Fruit fly (Drosophila melanogaster): ENCODE measurements around the gene Cip4.

Gene Cip4

DNA sequence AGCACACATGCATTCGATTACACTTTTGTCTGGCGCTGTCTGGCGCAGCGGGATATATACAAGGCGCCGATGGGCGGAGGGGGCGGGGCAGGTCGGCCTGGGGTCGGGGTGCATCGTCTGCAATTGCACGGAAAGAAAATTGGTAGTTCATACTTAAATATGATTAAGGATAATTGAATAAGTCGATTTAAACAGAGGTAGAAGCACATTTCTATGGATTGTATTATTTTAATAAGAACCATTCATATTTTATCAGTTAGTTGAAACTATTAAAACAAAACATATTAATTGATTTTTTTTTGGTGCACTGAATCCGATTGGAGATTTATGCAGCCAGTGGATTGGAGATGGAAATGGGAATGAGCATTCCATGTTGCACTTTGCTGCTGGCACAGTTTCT is 36.0 kb upstream of the Cip4 start:
- TF ChIP-seq CG17801 (GFP tag; optimal IDR thresholded peaks at IDR 0.05; ENCODE audit: partially characterized antibody) = no peak

DNA sequence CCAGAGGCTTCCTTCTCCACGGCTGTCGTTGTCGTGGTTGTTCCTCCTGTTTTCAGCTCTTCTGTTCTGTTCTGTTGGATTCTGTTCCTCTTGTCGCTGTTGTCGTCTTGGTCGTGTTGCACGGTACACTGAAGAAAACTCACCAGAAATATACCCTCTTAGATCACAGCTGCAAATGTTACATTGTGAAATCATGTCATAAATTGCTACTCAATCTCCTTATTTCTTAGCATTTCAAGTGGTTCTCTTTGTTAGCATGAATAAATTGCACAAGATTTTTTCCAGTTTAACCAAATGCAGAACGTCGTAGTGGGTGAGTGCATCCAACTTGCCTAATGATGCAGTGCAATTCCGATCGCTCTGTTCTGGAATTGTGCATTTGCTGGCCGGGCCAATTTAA is 34.0 kb upstream of the Cip4 start:
- TF ChIP-seq CG17801 (GFP tag; optimal IDR thresholded peaks at IDR 0.05; ENCODE audit: partially characterized antibody) = no peak

- no peak for TF ChIP-seq CG17801 (GFP tag; optimal IDR thresholded peaks at IDR 0.05; ENCODE audit: partially characterized antibody)
These were observed 33.2 kb upstream of the Cip4 start for dm6 chr3L:4397137-4397536.

- TF ChIP-seq CG17801 (GFP tag; optimal IDR thresholded peaks at IDR 0.05; ENCODE audit: partially characterized antibody) = no peak
These were observed 32.5 kb upstream of the Cip4 start for dm6 chr3L:4396372-4396771.

DNA sequence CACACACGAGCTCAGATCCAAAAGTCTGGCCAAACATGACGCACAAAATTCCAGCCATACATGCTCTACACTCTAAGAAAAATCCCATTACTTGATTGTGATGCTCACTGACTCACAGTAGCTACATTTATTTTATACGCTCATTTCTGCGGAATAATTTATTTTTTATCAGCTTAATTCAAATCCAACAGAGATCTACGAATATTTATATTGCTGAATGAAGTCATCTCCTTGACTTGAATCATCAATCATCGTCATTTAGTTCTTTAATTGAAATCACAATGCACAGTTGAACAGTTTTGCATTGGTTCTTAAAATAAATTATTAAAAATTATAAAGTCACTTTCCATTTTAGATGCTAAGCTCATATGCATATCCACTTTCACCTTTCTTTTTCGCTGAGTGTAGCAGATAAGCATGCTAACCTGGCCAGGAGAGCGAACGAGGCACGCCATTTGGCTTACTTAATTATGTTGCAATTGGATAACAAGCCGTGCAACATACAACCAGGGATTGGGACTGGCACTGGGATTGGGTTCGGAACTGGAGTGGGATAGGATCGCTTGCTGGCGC is 31.7 kb upstream of the Cip4 start:
- no peak for TF ChIP-seq CG17801 (GFP tag; optimal IDR thresholded peaks at IDR 0.05; ENCODE audit: partially characterized antibody)

DNA sequence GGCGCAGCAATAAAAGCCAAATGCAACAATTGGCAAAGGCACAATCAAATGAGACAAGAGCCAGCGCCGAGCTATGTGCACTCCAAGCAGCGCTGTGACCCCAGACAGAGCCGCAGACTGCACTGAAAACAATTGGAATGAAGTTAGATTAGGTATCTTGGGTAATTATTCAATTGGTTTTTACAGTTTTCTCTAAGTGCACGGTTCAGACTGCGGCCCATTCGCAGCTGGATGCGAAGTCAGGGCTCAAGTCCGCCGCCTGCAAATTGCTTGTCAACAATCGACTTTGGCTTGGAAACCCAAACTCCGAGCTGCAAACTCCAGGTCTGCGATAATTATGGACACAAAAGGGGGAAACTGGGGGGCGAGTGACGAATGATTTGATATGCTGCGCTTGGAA is 29.7 kb upstream of the Cip4 start:
- no peak for TF ChIP-seq CG17801 (GFP tag; optimal IDR thresholded peaks at IDR 0.05; ENCODE audit: partially characterized antibody)

DNA sequence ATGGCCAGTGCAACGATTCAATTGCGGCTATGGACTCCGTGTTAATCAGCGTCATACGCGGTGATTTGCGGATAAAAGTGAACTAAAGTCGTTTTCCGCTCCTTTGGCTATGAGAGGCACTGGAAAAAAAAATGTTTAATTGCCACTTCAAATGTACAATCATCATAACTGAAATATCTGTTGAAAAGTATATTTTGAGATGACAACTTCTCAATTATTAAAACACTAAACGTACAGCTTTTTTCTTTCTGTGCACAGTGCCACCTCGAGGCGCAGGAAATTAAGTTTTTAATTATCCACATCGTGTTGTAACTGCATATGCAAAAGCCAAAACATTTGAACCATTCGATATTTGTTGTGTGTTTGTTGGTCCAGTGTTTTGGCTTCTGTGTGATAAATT is 28.9 kb upstream of the Cip4 start:
- TF ChIP-seq CG17801 (GFP tag; optimal IDR thresholded peaks at IDR 0.05; ENCODE audit: partially characterized antibody) = no peak

DNA sequence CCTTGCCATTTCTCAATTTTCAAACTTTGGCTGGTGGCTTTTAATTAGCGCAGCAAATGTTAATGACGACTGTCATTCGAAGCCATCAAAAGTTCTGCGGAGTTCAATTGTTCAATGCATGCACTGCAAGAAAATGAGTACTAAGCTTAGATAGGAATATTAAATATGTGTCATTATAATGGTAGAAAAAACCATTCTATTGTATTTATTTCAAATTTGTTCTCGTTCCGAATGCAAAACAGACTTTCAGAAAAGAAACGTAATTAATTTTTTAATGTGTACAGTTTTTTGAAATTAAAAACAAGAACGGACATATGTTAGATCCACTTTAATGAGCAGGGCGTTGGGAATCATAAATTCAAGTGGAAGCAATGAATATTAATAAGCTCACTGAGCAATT is 25.2 kb upstream of the Cip4 start:
- TF ChIP-seq CG17801 (GFP tag; optimal IDR thresholded peaks at IDR 0.05; ENCODE audit: partially characterized antibody) = no peak

DNA sequence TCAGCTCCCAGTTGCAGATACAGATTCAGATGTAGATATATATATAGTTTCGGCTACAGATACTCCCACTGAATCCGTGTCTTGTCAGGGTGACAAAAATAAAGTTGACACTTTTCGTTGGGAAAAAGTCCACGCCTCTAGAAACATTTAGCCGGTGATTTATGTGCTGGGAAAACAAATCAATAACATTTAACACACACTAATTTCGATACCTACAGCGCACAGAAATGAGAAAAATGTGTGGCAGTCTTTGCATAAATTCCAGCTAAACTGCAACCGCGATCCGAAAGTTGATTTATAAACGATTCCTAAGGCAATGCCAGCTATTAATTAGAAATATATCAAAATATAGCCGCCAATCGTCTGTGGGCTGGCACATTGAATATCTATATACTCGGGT is 24.3 kb upstream of the Cip4 start:
- no peak for TF ChIP-seq CG17801 (GFP tag; optimal IDR thresholded peaks at IDR 0.05; ENCODE audit: partially characterized antibody)

dm6 chr3L:4384326-4384662 is 20.4 kb upstream of the Cip4 start, which contains the start of gene slow:
Gene slow, plus strand, starts transcription at chr3L:4384442.
- TF ChIP-seq CG17801 (GFP tag; optimal IDR thresholded peaks at IDR 0.05; ENCODE audit: partially characterized antibody) = peak; percentile 12

DNA sequence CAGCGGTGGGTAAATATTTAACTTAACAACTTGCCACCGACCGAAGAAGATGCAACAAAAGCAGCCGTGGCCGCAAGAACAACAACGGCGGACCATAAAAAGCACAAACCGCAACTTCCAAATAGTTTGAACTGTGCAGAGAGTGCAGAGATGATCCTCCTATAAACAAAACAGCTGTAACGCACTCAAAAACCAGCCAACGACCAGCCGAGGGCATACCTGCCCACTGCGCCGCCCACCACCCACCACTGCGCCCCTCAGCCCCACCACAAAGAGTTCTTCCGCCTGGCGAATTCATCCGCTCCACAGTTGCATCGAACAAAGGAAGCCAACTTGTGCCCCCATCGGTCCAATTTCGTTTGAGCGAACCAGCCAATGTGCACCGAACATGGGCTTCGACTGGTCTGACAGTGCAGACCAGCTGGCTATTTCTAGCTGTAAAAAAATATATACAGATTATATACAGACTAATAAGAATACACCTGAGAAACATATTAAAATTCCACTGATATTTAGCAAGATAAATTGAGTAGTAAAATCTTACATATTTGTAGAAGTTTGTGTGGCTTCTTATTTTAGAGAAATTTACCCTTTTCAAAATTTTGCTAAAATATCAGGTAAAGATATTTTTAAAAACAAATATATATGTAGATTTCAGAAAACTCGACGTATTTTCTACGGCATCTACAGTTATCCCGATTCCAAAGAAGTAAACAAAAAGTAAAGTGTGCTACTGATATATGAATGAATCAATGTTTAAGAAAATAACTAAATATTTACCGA is 19.8 kb upstream of the Cip4 start:
- TF ChIP-seq CG17801 (GFP tag; optimal IDR thresholded peaks at IDR 0.05; ENCODE audit: partially characterized antibody) = no peak

- TF ChIP-seq CG17801 (GFP tag; optimal IDR thresholded peaks at IDR 0.05; ENCODE audit: partially characterized antibody) = no peak
These were observed 19.2 kb upstream of the Cip4 start for dm6 chr3L:4383104-4383503.

DNA sequence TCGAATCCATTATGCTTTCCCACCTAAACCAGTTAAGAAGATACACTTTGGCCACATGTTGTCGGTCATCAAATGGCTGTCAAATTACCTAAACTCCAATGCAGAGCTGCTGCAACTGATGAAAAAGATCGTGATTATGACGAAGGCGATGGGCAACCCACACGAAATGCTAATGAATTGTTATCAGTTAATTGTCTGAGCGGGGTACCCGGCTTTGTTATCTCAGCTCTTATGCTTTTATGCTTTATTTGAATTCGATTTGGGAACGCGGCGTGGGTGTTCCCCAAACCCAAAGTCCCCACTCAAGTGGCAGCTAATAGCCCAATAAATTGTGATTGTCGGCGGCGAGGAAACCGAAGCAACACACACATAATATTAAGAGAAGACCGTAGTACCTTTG is 18.7 kb upstream of the Cip4 start:
- no peak for TF ChIP-seq CG17801 (GFP tag; optimal IDR thresholded peaks at IDR 0.05; ENCODE audit: partially characterized antibody)

DNA sequence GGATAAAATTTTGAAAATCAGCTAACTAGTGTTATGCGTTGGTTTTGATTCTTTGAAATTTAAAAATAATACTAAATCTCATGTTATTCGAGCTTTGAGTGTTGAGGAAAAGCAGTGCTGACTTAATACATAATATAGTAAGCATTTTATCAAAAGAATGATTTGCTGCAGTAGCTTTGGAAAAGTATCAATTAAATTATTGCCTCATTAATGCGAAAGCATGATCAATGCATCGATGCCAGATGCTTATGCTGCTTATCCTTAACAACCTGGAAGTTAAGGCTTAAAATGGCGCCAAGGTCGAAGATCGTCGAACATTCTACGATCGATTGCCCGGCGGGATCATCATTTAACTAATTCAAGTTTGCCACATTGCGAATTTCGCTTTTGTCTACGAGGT is 17.6 kb upstream of the Cip4 start, which contains the start of gene CG32240:
Gene CG32240, minus strand, starts transcription at position 101 of the 400 bp plus-strand sequence.
- TF ChIP-seq CG17801 (GFP tag; optimal IDR thresholded peaks at IDR 0.05; ENCODE audit: partially characterized antibody) = no peak

- no peak for TF ChIP-seq CG17801 (GFP tag; optimal IDR thresholded peaks at IDR 0.05; ENCODE audit: partially characterized antibody)
These were observed 16.3 kb upstream of the Cip4 start, which contains the start of gene DopEcR for dm6 chr3L:4380231-4380645. Gene DopEcR, minus strand, starts transcription at chr3L:4380387.

DNA sequence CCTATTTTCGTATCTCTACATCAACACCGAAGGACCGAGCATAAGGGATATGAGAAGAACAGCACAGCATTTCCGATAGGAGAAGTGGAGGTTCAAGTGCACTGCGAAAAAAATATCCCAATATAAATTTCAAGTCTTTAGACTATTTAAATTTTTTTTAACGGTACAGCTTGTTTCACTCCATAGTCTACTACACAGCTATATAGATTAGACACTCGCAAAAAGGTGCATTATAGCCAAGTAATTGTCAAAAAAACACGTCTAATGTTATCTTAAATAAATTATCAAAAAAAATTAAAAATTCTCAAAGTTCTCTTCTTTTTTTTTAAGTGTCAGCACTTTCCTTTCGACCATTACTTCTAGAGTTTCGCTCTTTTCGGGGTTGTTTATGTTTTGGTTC is 15.0 kb upstream of the Cip4 start:
- TF ChIP-seq CG17801 (GFP tag; optimal IDR thresholded peaks at IDR 0.05; ENCODE audit: partially characterized antibody) = no peak

dm6 chr3L:4377496-4377895 is 13.6 kb upstream of the Cip4 start:
- TF ChIP-seq CG17801 (GFP tag; optimal IDR thresholded peaks at IDR 0.05; ENCODE audit: partially characterized antibody) = no peak
